Fruit fly (Drosophila melanogaster): ENCODE results near the gene Diedel.

DNA sequence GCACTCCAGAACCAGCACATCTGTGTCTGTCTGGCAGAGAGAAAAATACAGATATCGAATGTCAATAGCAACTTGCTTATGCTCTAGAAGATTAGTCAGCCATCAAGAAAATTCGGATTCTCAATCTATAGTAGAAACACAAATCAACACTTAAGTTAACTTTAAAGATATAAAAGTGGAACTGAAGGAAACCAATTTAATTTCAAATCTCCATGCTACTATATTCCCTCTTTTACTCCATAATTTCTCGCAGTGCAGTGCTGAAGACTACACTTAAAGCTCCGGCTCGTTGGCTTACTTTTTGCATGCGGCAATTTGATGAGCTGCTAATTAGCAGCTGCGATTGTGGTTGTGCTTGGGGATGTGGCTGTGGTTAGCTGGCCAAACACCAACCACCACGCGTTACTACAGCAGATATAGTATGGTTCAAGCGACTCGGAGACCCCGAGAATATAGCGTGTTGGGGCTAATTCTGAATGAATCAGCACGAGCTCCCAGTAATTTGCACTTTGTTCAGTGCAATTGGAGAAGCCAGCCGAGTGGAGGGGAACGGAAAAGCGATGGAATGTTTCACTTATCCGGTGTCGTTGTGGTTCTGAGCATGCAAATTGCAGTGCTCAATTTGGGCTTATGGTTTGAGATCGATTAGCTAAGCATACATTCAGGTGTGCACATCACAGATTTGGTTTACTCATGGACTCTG is 33.3 kb upstream of the Diedel start:
- TF ChIP-seq Pif1B (GFP tag; optimal IDR thresholded peaks at IDR 0.05): peak; percentile 18
- TF ChIP-seq CG17806 (tag; optimal IDR thresholded peaks at IDR 0.05): peak; percentile 18
- peak; percentile 44 for TF ChIP-seq CG14655 (GFP tag; optimal IDR thresholded peaks at IDR 0.05)
- TF ChIP-seq CG34367 (tag; optimal IDR thresholded peaks at IDR 0.05): no peak
- TF ChIP-seq CG9948 (tag; optimal IDR thresholded peaks at IDR 0.05): peak; percentile 16
- peak; percentile 4 for TF ChIP-seq CG8159 (tag; optimal IDR thresholded peaks at IDR 0.05)
- TF ChIP-seq CG10348 (GFP tag; IDR thresholded peaks at IDR 0.05): no peak
- peak; percentile 71 for TF ChIP-seq CG4496 (GFP tag; IDR thresholded peaks at IDR 0.05)
- peak; percentile 20 for TF ChIP-seq CG15710 (tag; optimal IDR thresholded peaks at IDR 0.05)
- no peak for TF ChIP-seq EcR (GFP tag; optimal IDR thresholded peaks at IDR 0.05)
- TF ChIP-seq Pif1A (GFP tag; optimal IDR thresholded peaks at IDR 0.05): no peak
- no peak for TF ChIP-seq Snoo (tag; optimal IDR thresholded peaks at IDR 0.05)

Measured in whole organism, pupa.